Worm (Caenorhabditis elegans) whole organism, L1 larva: Measurements from ENCODE around the gene R05G6.1.

ENCODE experiments used
- C04F5.9 ChIP-seq: sonication (generic microtip); optimal IDR thresholded peaks from 2 replicates; lab custom pipeline; 2016; ENCODE audit warnings: missing genetic modification characterization, missing compliant biosample characterization
- F16B12.6 ChIP-seq: fragments of 150-350 bp; optimal IDR thresholded peaks from 2 replicates; lab custom pipeline; 2014; ENCODE audit warnings: missing biosample characterization, missing genetic modification characterization
- aha-1 ChIP-seq: fragments of 150-350 bp; optimal IDR thresholded peaks from 2 replicates; lab custom pipeline; 2014; ENCODE audit warnings: missing biosample characterization, missing genetic modification characterization
- aly-2 ChIP-seq: fragments of 150-350 bp; optimal IDR thresholded peaks from 2 replicates; lab custom pipeline; 2014; ENCODE audit warnings: missing biosample characterization, missing genetic modification characterization
- blmp-1 ChIP-seq: fragments of 150-350 bp; optimal IDR thresholded peaks from 2 replicates; lab custom pipeline; 2014; ENCODE audit warnings: missing biosample characterization, missing genetic modification characterization
- ceh-8 ChIP-seq: fragments of 200-800 bp; sonication (Bioruptor generic); optimal IDR thresholded peaks from 2 replicates; lab custom pipeline; 2018; ENCODE audit warnings: mild to moderate bottlenecking, missing genetic modification characterization, moderate library complexity, missing compliant biosample characterization
- ces-1 ChIP-seq: fragments of 150-350 bp; optimal IDR thresholded peaks from 2 replicates; lab custom pipeline; 2014; ENCODE audit warnings: missing biosample characterization, missing genetic modification reagents, missing genetic modification characterization
- dpl-1 ChIP-seq, 3 experiments: fragments of 150-350 bp in 2 of 3; sonication (generic microtip) in 1 of 3; optimal IDR thresholded peaks; 2 replicates each; lab custom pipeline; 2014 to 2017; ENCODE audit warnings: missing biosample characterization in 3 of 3, missing genetic modification characterization in 3 of 3, missing genetic modification reagents in 3 of 3
- dsc-1 ChIP-seq: sonication (generic microtip); optimal IDR thresholded peaks from 2 replicates; lab custom pipeline; 2016; ENCODE audit warnings: mild to moderate bottlenecking, missing genetic modification characterization, missing compliant biosample characterization
- efl-1 ChIP-seq, 4 experiments: fragments of 150-350 bp; optimal IDR thresholded peaks in 3 of 4; peaks in 1 of 4; 1 replicate in 1 of 4; 2 replicates in 3 of 4; lab custom pipeline; 2014; ENCODE audit warnings: missing biosample characterization in 2 of 4, missing genetic modification characterization in 2 of 4, missing genetic modification reagents in 2 of 4
- efl-3 ChIP-seq: fragments of 200-800 bp; sonication (Bioruptor generic); optimal IDR thresholded peaks from 2 replicates; lab custom pipeline; 2018; ENCODE audit warnings: mild to moderate bottlenecking, missing genetic modification characterization, missing compliant biosample characterization
- egl-13 ChIP-seq: sonication (generic microtip); optimal IDR thresholded peaks from 2 replicates; lab custom pipeline; 2016; ENCODE audit warnings: missing genotype, missing genetic modification reagents, missing genetic modification characterization, missing compliant biosample characterization
- egl-27 ChIP-seq, 2 experiments: fragments of 150-350 bp in 1 of 2; sonication (generic microtip); optimal IDR thresholded peaks; 3 replicates each; lab custom pipeline; 2017 to 2018; ENCODE audit warnings: missing biosample characterization in 2 of 2, missing genetic modification characterization in 2 of 2, missing genetic modification reagents in 2 of 2
- elt-3 ChIP-seq, 6 experiments: fragments of 150-350 bp in 1 of 6; sonication (generic microtip); optimal IDR thresholded peaks; 2 replicates each; lab custom pipeline; 2017 to 2018; ENCODE audit warnings: missing biosample characterization in 6 of 6, missing genetic modification characterization in 6 of 6, inconsistent platforms in 1 of 6
- fkh-4 ChIP-seq: sonication (generic microtip); optimal IDR thresholded peaks from 2 replicates; lab custom pipeline; 2016; ENCODE audit warnings: missing compliant biosample characterization, missing genetic modification characterization, borderline replicate concordance
- fkh-8 ChIP-seq: sonication (generic microtip); optimal IDR thresholded peaks from 2 replicates; lab custom pipeline; 2016; ENCODE audit warnings: mild to moderate bottlenecking, missing genetic modification characterization, missing compliant biosample characterization
- fos-1 ChIP-seq: fragments of 150-350 bp; optimal IDR thresholded peaks from 2 replicates; lab custom pipeline; 2014; ENCODE audit warnings: missing biosample characterization, missing genetic modification characterization
- grh-1 ChIP-seq: fragments of 200-800 bp; sonication (Bioruptor generic); IDR thresholded peaks from 2 replicates; pipeline ENCODE4 v1.3.6; 2022; ENCODE audit warnings: missing genetic modification reagents, missing genetic modification characterization, missing compliant biosample characterization
- hlh-4 ChIP-seq: sonication (generic microtip); optimal IDR thresholded peaks from 2 replicates; lab custom pipeline; 2016; ENCODE audit warnings: mild to moderate bottlenecking, missing genetic modification characterization, missing compliant biosample characterization
- hpl-2 ChIP-seq: fragments of 150-350 bp; optimal IDR thresholded peaks from 2 replicates; lab custom pipeline; 2014; ENCODE audit warnings: missing biosample characterization, missing genetic modification reagents, missing genetic modification characterization
- irx-1 ChIP-seq: sonication (generic microtip); optimal IDR thresholded peaks from 2 replicates; lab custom pipeline; 2016; ENCODE audit warnings: missing genetic modification characterization, missing compliant biosample characterization
- isw-1 ChIP-seq: fragments of 200-800 bp; sonication (Bioruptor generic); IDR thresholded peaks from 2 replicates; pipeline ENCODE4 v1.3.6; 2022; ENCODE audit warnings: missing genetic modification characterization, missing compliant biosample characterization
- jun-1 ChIP-seq: fragments of 150-350 bp; optimal IDR thresholded peaks from 2 replicates; lab custom pipeline; 2014; ENCODE audit warnings: missing biosample characterization, missing genetic modification reagents, missing genetic modification characterization
- lin-15B ChIP-seq: fragments of 150-350 bp; sonication (generic microtip); optimal IDR thresholded peaks from 3 replicates; lab custom pipeline; 2014; ENCODE audit warnings: missing biosample characterization, missing genetic modification characterization
- lin-39 ChIP-seq: fragments of 150-350 bp; optimal IDR thresholded peaks from 2 replicates; lab custom pipeline; 2014; ENCODE audit warnings: missing biosample characterization, missing genetic modification reagents, missing genetic modification characterization
- lir-3 ChIP-seq: sonication (generic microtip); optimal IDR thresholded peaks from 2 replicates; lab custom pipeline; 2016; ENCODE audit warnings: mild to moderate bottlenecking, missing genetic modification characterization, moderate library complexity, missing compliant biosample characterization; ENCODE audit not compliant: poor library complexity
- lsy-2 ChIP-seq, 2 experiments: fragments of 150-350 bp; optimal IDR thresholded peaks; 2 replicates each; lab custom pipeline; 2014; ENCODE audit warnings: missing biosample characterization in 2 of 2, missing genetic modification characterization in 2 of 2
- mef-2 ChIP-seq: fragments of 150-350 bp; optimal IDR thresholded peaks from 2 replicates; lab custom pipeline; 2014; ENCODE audit warnings: missing biosample characterization, missing genetic modification characterization
- mep-1 ChIP-seq: fragments of 150-350 bp; optimal IDR thresholded peaks from 2 replicates; lab custom pipeline; 2014; ENCODE audit warnings: missing biosample characterization, missing genetic modification characterization
- nhr-12 ChIP-seq: sonication (generic microtip); optimal IDR thresholded peaks from 2 replicates; lab custom pipeline; 2017; ENCODE audit warnings: missing biosample characterization, missing genetic modification characterization
- nhr-19 ChIP-seq: fragments of 200-800 bp; sonication (Bioruptor generic); conservative IDR thresholded peaks from 2 replicates; pipeline ENCODE4 v1.3.6; 2022; ENCODE audit warnings: missing genetic modification characterization, missing compliant biosample characterization
- nhr-28 ChIP-seq: fragments of 150-350 bp; optimal IDR thresholded peaks from 2 replicates; lab custom pipeline; 2014; ENCODE audit warnings: missing biosample characterization, missing genetic modification characterization
- nhr-71 ChIP-seq: sonication (generic microtip); optimal IDR thresholded peaks from 2 replicates; lab custom pipeline; 2016; ENCODE audit warnings: mild to moderate bottlenecking, missing genetic modification characterization, moderate library complexity, missing compliant biosample characterization
- nhr-77 ChIP-seq: fragments of 150-350 bp; optimal IDR thresholded peaks from 2 replicates; lab custom pipeline; 2014; ENCODE audit warnings: missing biosample characterization, missing genetic modification characterization
- nhr-84 ChIP-seq: sonication (generic microtip); optimal IDR thresholded peaks from 2 replicates; lab custom pipeline; 2017; ENCODE audit warnings: missing biosample characterization, missing genetic modification characterization
- nhr-85 ChIP-seq: sonication (generic microtip); peaks from one replicate; lab custom pipeline; 2016; ENCODE audit warnings: missing genetic modification characterization, inconsistent platforms, missing compliant biosample characterization
- nhr-90 ChIP-seq: sonication (generic microtip); optimal IDR thresholded peaks from 2 replicates; lab custom pipeline; 2016; ENCODE audit warnings: mild to moderate bottlenecking, missing genetic modification characterization, missing compliant biosample characterization; ENCODE audit not compliant: poor library complexity
- pag-3 ChIP-seq: sonication (generic microtip); optimal IDR thresholded peaks from 2 replicates; lab custom pipeline; 2017; ENCODE audit warnings: missing genetic modification characterization, mild to moderate bottlenecking, missing compliant biosample characterization, antibody characterized with exemption, borderline replicate concordance; ENCODE audit not compliant: insufficient read depth
- pax-3 ChIP-seq: fragments of 200-800 bp; sonication (Bioruptor generic); optimal IDR thresholded peaks from 2 replicates; lab custom pipeline; 2018; ENCODE audit warnings: mild to moderate bottlenecking, missing genetic modification characterization, moderate library complexity, missing compliant biosample characterization
- skn-1 ChIP-seq: fragments of 150-350 bp; optimal IDR thresholded peaks from 2 replicates; lab custom pipeline; 2014; ENCODE audit warnings: missing biosample characterization, missing genetic modification characterization
- snpc-4 ChIP-seq: fragments of 150-350 bp; optimal IDR thresholded peaks from 2 replicates; lab custom pipeline; 2014; ENCODE audit warnings: missing biosample characterization, missing genetic modification characterization
- sptf-1 ChIP-seq: fragments of 150-350 bp; optimal IDR thresholded peaks from 2 replicates; lab custom pipeline; 2014; ENCODE audit warnings: missing biosample characterization, missing genetic modification characterization
- swsn-7 ChIP-seq: sonication (generic microtip); optimal IDR thresholded peaks from 2 replicates; lab custom pipeline; 2016; ENCODE audit warnings: missing genetic modification characterization, missing compliant biosample characterization
- tbx-2 ChIP-seq: sonication (generic microtip); optimal IDR thresholded peaks from 2 replicates; lab custom pipeline; 2016; ENCODE audit warnings: missing genetic modification characterization, missing compliant biosample characterization
- tlp-1 ChIP-seq: fragments of 150-350 bp; optimal IDR thresholded peaks from 2 replicates; lab custom pipeline; 2014; ENCODE audit warnings: missing biosample characterization, missing genetic modification characterization
- unc-62 ChIP-seq: fragments of 150-350 bp; optimal IDR thresholded peaks from 2 replicates; lab custom pipeline; 2014; ENCODE audit warnings: missing biosample characterization, missing genetic modification reagents, missing genetic modification characterization
- xbp-1 ChIP-seq: sonication (generic microtip); optimal IDR thresholded peaks from 2 replicates; lab custom pipeline; 2016; ENCODE audit warnings: missing genetic modification characterization, missing compliant biosample characterization
- zag-1 ChIP-seq: fragments of 150-350 bp; optimal IDR thresholded peaks from 2 replicates; lab custom pipeline; 2014; ENCODE audit warnings: missing biosample characterization, missing genetic modification characterization
- ztf-4 ChIP-seq: fragments of 150-350 bp; optimal IDR thresholded peaks from 2 replicates; lab custom pipeline; 2014; ENCODE audit warnings: missing biosample characterization, missing genetic modification characterization

Gene R05G6.1

DNA sequence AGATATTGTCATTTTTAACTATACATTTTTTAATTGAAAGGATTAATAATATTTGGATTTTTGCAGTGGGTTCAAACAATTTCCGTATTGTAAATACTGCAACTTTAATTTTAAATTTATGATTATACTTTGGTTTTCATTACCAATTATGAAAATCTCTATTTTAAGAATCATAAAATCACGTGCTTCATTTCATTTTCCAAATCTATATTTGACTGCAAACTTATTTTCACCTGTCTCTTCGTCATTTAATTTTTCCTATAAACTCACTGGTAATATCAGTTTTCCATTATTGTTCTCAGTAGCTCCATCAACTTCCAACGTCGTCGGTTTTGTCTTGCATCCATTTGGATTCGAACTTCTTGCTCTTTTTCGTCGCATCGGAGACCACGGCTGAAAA is at the start of gene R05G6.1:
Gene R05G6.1 (plus strand): TSS at position 301 of the 400 bp plus-strand sequence.
- peak; percentile 44 for TF ChIP-seq hlh-4 (tag; lab: Kevin White, UChicago)
- TF ChIP-seq ztf-4 (tag; lab: Kevin White, UChicago): no peak
- no peak for TF ChIP-seq nhr-12 (tag; lab: Kevin White, UChicago)
- no peak for TF ChIP-seq nhr-77 (tag; lab: Kevin White, UChicago)
- no peak for TF ChIP-seq tlp-1 (tag; lab: Kevin White, UChicago)
- no peak for TF ChIP-seq dsc-1
- TF ChIP-seq ceh-8 (GFP tag; lab: Kevin White, UChicago): no peak

DNA sequence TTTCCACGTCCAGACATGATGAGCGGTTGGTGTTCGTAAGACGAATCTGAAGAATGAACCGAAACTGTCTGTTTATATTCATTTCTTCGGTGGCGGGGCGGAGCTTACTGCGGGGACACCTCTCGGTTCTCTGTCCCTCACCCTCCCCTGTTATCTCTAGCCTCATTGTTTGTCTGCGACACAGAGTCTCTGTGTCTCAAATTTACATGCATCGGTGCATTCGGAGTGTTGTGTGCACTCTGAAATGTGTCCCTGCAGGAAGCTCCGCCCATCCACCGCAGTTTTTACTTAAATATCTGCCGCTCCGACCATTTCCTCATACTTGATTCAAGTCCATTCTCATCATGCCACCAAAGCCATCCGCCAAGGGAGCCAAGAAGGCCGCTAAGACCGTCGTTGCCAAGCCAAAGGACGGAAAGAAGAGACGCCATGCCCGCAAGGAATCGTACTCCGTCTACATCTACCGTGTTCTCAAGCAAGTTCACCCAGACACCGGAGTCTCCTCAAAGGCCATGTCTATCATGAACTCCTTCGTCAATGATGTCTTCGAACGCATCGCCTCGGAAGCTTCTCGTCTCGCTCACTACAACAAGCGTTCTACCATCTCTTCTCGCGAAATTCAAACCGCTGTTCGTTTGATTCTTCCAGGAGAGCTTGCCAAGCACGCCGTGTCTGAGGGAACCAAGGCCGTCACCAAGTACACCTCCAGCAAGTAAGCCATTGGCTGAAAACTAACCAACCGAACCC is 46.1 kb upstream of the R05G6.1 start, which contains the start of the genes his-61 and his-62:
Gene his-61 (minus strand): TSS at position 17 of the 747 bp plus-strand sequence.
Gene his-62 (plus strand): TSS at position 345 of the 747 bp plus-strand sequence.
- TF ChIP-seq ces-1 (GFP tag; lab: Kevin White, UChicago) (no peak), tbx-2 (peak; percentile 52), mef-2 (tag; lab: Kevin White, UChicago) (no peak), grh-1 (GFP tag; lab: Robert Waterston, UW) (peak; percentile 60), skn-1 (tag; lab: Kevin White, UChicago) (no peak), snpc-4 (peak; percentile 25), nhr-90 (tag; lab: Kevin White, UChicago) (peak; percentile 34), dpl-1 (GFP tag; optimal IDR thresholded peaks at IDR 0.05; lab: Kevin White, UChicago) (peak in 2 of 3 experiments; percentile 27 to 45), pag-3 (tag; lab: Kevin White, UChicago) (no peak), swsn-7 (tag; lab: Kevin White, UChicago) (peak; percentile 82), hpl-2 (GFP tag; lab: Kevin White, UChicago) (no peak), efl-3 (peak; percentile 13), unc-62 (no peak), isw-1 (GFP tag; lab: Robert Waterston, UW) (peak; percentile 38; the same call in 1 of the 2 replicates), fkh-8 (tag; lab: Kevin White, UChicago) (peak; percentile 15), aha-1 (no peak), blmp-1 (tag; lab: Kevin White, UChicago) (no peak), egl-13 (tag; lab: Kevin White, UChicago) (no peak), lin-15B (no peak), C04F5.9 (no peak), nhr-12 (tag; lab: Kevin White, UChicago) (no peak), mep-1 (peak; percentile 54), aly-2 (tag; lab: Kevin White, UChicago) (no peak), efl-1 (optimal IDR thresholded peaks at IDR 0.05; lab: Kevin White, UChicago) (peak; percentile 45), efl-1 (GFP tag; optimal IDR thresholded peaks at IDR 0.05 in 1 of 2; lab: Kevin White, UChicago) (peak in 1 of 2 experiments; percentile 57), elt-3 (tag; optimal IDR thresholded peaks at IDR 0.05; lab: Kevin White, UChicago) (no peak), pax-3 (tag; lab: Kevin White, UChicago) (no peak), zag-1 (no peak), hlh-4 (tag; lab: Kevin White, UChicago) (no peak), ceh-8 (GFP tag; lab: Kevin White, UChicago) (no peak), fkh-4 (tag; lab: Kevin White, UChicago) (no peak), egl-27 (tag; optimal IDR thresholded peaks at IDR 0.05; lab: Kevin White, UChicago) (no peak), xbp-1 (tag; lab: Kevin White, UChicago) (peak; percentile 36), nhr-85 (tag; lab: Kevin White, UChicago) (peak; percentile 82), nhr-28 (no peak), fos-1 (tag; lab: Kevin White, UChicago) (no peak), lir-3 (tag; lab: Kevin White, UChicago) (no peak), jun-1 (tag; lab: Kevin White, UChicago) (peak; percentile 61), F16B12.6 (no peak), nhr-84 (tag; lab: Kevin White, UChicago) (no peak), lsy-2 (tag; optimal IDR thresholded peaks at IDR 0.05; lab: Kevin White, UChicago) (peak in 1 of 2 experiments; percentile 50), nhr-71 (peak; percentile 67), irx-1 (tag; lab: Kevin White, UChicago) (no peak), nhr-19 (GFP tag; lab: Robert Waterston, UW) (no peak; the same call in 1 of the 2 replicates), lin-39 (tag; lab: Kevin White, UChicago) (no peak), sptf-1 (no peak)
